Fruit fly (Drosophila melanogaster): Measurements from ENCODE around the gene CG17544.

The CG17544 gene

dm6 chr2L:19438685-19439597 is 40.6 kb upstream of the CG17544 start:
- no peak for TF ChIP-seq Fer2 (tag; optimal IDR thresholded peaks at IDR 0.05)
- no peak for TF ChIP-seq gfzf (GFP tag; optimal IDR thresholded peaks at IDR 0.05)
- no peak for TF ChIP-seq Nf-YB (GFP tag; optimal IDR thresholded peaks at IDR 0.05)
- TF ChIP-seq CG2202 (tag; optimal IDR thresholded peaks at IDR 0.05): no peak
- no peak for TF ChIP-seq CG6813 (GFP tag; optimal IDR thresholded peaks at IDR 0.05)
- TF ChIP-seq CG11560 (tag; IDR thresholded peaks at IDR 0.05): 0 out of 3 replicates have a peak, but pooled peaks have one; percentile 46
- TF ChIP-seq CG2712 (tag; optimal IDR thresholded peaks at IDR 0.05): no peak
- peak; percentile 43 for TF ChIP-seq Med (GFP tag)
- TF ChIP-seq CG15269 (tag; optimal IDR thresholded peaks at IDR 0.05): no peak
- no peak for TF ChIP-seq CG32772 (GFP tag; IDR thresholded peaks at IDR 0.05)
- TF ChIP-seq cad (GFP tag; optimal IDR thresholded peaks at IDR 0.05): no peak
- TF ChIP-seq mirr (GFP tag; optimal IDR thresholded peaks at IDR 0.05): no peak
- TF ChIP-seq Mrtf (GFP tag; IDR thresholded peaks at IDR 0.05): no peak
- no peak for TF ChIP-seq hkb (optimal IDR thresholded peaks at IDR 0.05)
- no peak for TF ChIP-seq hkb (GFP tag; IDR thresholded peaks at IDR 0.05)
- no peak for TF ChIP-seq Rfx (GFP tag; IDR thresholded peaks at IDR 0.05)
- no peak for TF ChIP-seq toy (GFP tag; IDR thresholded peaks at IDR 0.05)
- TF ChIP-seq CG8924 (tag; optimal IDR thresholded peaks at IDR 0.05): no peak
- TF ChIP-seq nom (GFP tag; optimal IDR thresholded peaks at IDR 0.05): no peak
- TF ChIP-seq CG9797 (GFP tag; optimal IDR thresholded peaks at IDR 0.05): no peak
- TF ChIP-seq pum (GFP tag; optimal IDR thresholded peaks at IDR 0.05): no peak
- no peak for TF ChIP-seq CG4820 (GFP tag; optimal IDR thresholded peaks at IDR 0.05)
- no peak for TF ChIP-seq YL-1 (GFP tag; optimal IDR thresholded peaks at IDR 0.05)
- TF ChIP-seq CG13775 (GFP tag; optimal IDR thresholded peaks at IDR 0.05): no peak
- TF ChIP-seq Eip74EF (GFP tag; optimal IDR thresholded peaks at IDR 0.05): no peak
- peak; percentile 10 for TF ChIP-seq Nf-YC (tag; optimal IDR thresholded peaks at IDR 0.05)
- TF ChIP-seq dati (GFP tag; IDR thresholded peaks at IDR 0.05): no peak
- no peak for TF ChIP-seq tap (tag; optimal IDR thresholded peaks at IDR 0.05)
- TF ChIP-seq gce (GFP tag; IDR thresholded peaks at IDR 0.05): no peak
- TF ChIP-seq CG18599 (GFP tag; optimal IDR thresholded peaks at IDR 0.05): no peak
- TF ChIP-seq en (GFP tag; optimal IDR thresholded peaks at IDR 0.05): no peak
- no peak for TF ChIP-seq CG1647 (GFP tag; optimal IDR thresholded peaks at IDR 0.05)
- no peak for TF ChIP-seq lbe (GFP tag; optimal IDR thresholded peaks at IDR 0.05)
- no peak for TF ChIP-seq TFAM (GFP tag; optimal IDR thresholded peaks at IDR 0.05)
- TF ChIP-seq kay (GFP tag; optimal IDR thresholded peaks at IDR 0.05): no peak
- TF ChIP-seq B-H2 (GFP tag; optimal IDR thresholded peaks at IDR 0.05): no peak
- TF ChIP-seq CG3065 (GFP tag; optimal IDR thresholded peaks at IDR 0.05): no peak
- no peak for TF ChIP-seq crp (GFP tag; optimal IDR thresholded peaks at IDR 0.05)
- no peak for TF ChIP-seq esg (GFP tag; conservative IDR thresholded peaks at IDR 0.05)
- TF ChIP-seq stc (GFP tag; IDR thresholded peaks at IDR 0.05): no peak
- TF ChIP-seq CG8765 (GFP tag; IDR thresholded peaks at IDR 0.05): no peak
- no peak for TF ChIP-seq Antp (GFP tag; optimal IDR thresholded peaks at IDR 0.05)
- no peak for TF ChIP-seq crc (GFP tag; optimal IDR thresholded peaks at IDR 0.05)
- TF ChIP-seq caup (GFP tag; optimal IDR thresholded peaks at IDR 0.05; ENCODE audit: severe bottlenecking): no peak
- no peak for TF ChIP-seq br (optimal IDR thresholded peaks at IDR 0.05)
- no peak for TF ChIP-seq sqz (GFP tag; optimal IDR thresholded peaks at IDR 0.05)
- TF ChIP-seq CG11696 (GFP tag; IDR thresholded peaks at IDR 0.05): no peak
- no peak for TF ChIP-seq CG10979 (tag; optimal IDR thresholded peaks at IDR 0.05)
- no peak for TF ChIP-seq Bgb (GFP tag; IDR thresholded peaks at IDR 0.05; ENCODE audit: partially characterized antibody)
- TF ChIP-seq gcm2 (GFP tag; optimal IDR thresholded peaks at IDR 0.05): no peak
